Fruit fly (Drosophila melanogaster) whole organism, embryonic: ENCODE measurements around the gene CG14853.

Source experiments
- CG10209 ChIP-seq: fragments of 200-800 bp; sonication (Bioruptor generic); optimal IDR thresholded peaks from 3 replicates; lab custom pipeline; 2017; ENCODE audit warnings: missing biosample characterization, mild to moderate bottlenecking, missing genetic modification characterization, missing genetic modification reagents
- CG10267 ChIP-seq: fragments of 200-800 bp; sonication (Bioruptor generic); optimal IDR thresholded peaks from 2 replicates; lab custom pipeline; 2018; ENCODE audit warnings: missing biosample characterization, mild to moderate bottlenecking, missing genetic modification characterization, moderate library complexity
- CG10979 ChIP-seq: fragments of 200-800 bp; sonication (Bioruptor generic); optimal IDR thresholded peaks from 2 replicates; lab custom pipeline; 2018; ENCODE audit warnings: missing biosample characterization, mild to moderate bottlenecking, missing genetic modification characterization, moderate library complexity
- CG12104 ChIP-seq: fragments of 200-800 bp; sonication (Bioruptor generic); optimal IDR thresholded peaks from 3 replicates; lab custom pipeline; 2016; ENCODE audit warnings: missing biosample characterization, missing genetic modification characterization
- CG12391 ChIP-seq: fragments of 200-800 bp; sonication (Bioruptor generic); optimal IDR thresholded peaks from 3 replicates; lab custom pipeline; 2018; ENCODE audit warnings: missing biosample characterization, mild to moderate bottlenecking, missing genetic modification characterization, moderate library complexity
- CG14710 ChIP-seq: fragments of 200-800 bp; sonication (Bioruptor generic); optimal IDR thresholded peaks from 3 replicates; lab custom pipeline; 2019; ENCODE audit warnings: missing biosample characterization, mild to moderate bottlenecking, missing genetic modification characterization, moderate library complexity
- CG15011 ChIP-seq: fragments of 200-800 bp; sonication (Bioruptor generic); optimal IDR thresholded peaks from 3 replicates; lab custom pipeline; 2018; ENCODE audit warnings: missing biosample characterization, mild to moderate bottlenecking, missing genetic modification characterization
- CG15073 ChIP-seq: fragments of 200-800 bp; sonication (Bioruptor generic); optimal IDR thresholded peaks from 2 replicates; lab custom pipeline; 2016; ENCODE audit warnings: missing biosample characterization, missing genetic modification characterization
- CG15696 ChIP-seq: fragments of 200-800 bp; sonication (Bioruptor generic); optimal IDR thresholded peaks from 2 replicates; lab custom pipeline; 2019; ENCODE audit warnings: missing biosample characterization, mild to moderate bottlenecking, missing genetic modification characterization, moderate library complexity
- CG1603 ChIP-seq: fragments of 200-800 bp; sonication (Bioruptor generic); optimal IDR thresholded peaks from 2 replicates; lab custom pipeline; 2019; ENCODE audit warnings: missing biosample characterization, mild to moderate bottlenecking, missing genetic modification characterization, moderate library complexity
- CG16815 ChIP-seq: fragments of 200-800 bp; sonication (Bioruptor generic); optimal IDR thresholded peaks from 3 replicates; lab custom pipeline; 2017; ENCODE audit warnings: missing biosample characterization, mild to moderate bottlenecking, missing genetic modification characterization
- CG17328 ChIP-seq: fragments of 200-800 bp; sonication (Bioruptor generic); IDR thresholded peaks from 2 replicates; pipeline ENCODE4 v1.3.6; 2022; ENCODE audit warnings: missing biosample characterization, missing genetic modification characterization
- CG17829 ChIP-seq: fragments of 200-800 bp; optimal IDR thresholded peaks from 2 replicates; lab custom pipeline; 2019; ENCODE audit warnings: missing biosample characterization, mild to moderate bottlenecking, missing genetic modification characterization, moderate library complexity
- CG2199 ChIP-seq: fragments of 200-800 bp; sonication (Bioruptor generic); IDR thresholded peaks from 3 replicates; pipeline ENCODE4 v1.3.6; 2022; ENCODE audit warnings: missing biosample characterization, missing genetic modification characterization
- CG2712 ChIP-seq: fragments of 200-800 bp; optimal IDR thresholded peaks from 3 replicates; lab custom pipeline; 2019; ENCODE audit warnings: missing biosample characterization, mild to moderate bottlenecking, missing genetic modification characterization, moderate library complexity
- CG2875 ChIP-seq: fragments of 200-800 bp; sonication (Bioruptor generic); optimal IDR thresholded peaks from 2 replicates; lab custom pipeline; 2017; ENCODE audit warnings: missing biosample characterization, mild to moderate bottlenecking, missing genetic modification characterization, missing genetic modification reagents
- CG3163 ChIP-seq: fragments of 200-800 bp; sonication (Bioruptor generic); optimal IDR thresholded peaks from 3 replicates; lab custom pipeline; 2016; ENCODE audit warnings: missing biosample characterization, missing genetic modification characterization
- CG32532 ChIP-seq: fragments of 200-800 bp; sonication (Bioruptor generic); IDR thresholded peaks from 2 replicates; pipeline ENCODE4 v1.3.6; 2022; ENCODE audit warnings: missing biosample characterization, missing genetic modification characterization
- CG4404 ChIP-seq: fragments of 200-800 bp; sonication (Bioruptor generic); IDR thresholded peaks from 2 replicates; pipeline ENCODE4 v1.3.6; 2022; ENCODE audit warnings: missing biosample characterization, missing genetic modification characterization
- CG6689 ChIP-seq: fragments of 200-800 bp; sonication (Bioruptor generic); IDR thresholded peaks from 2 replicates; pipeline ENCODE4 v1.3.6; 2022; ENCODE audit warnings: missing biosample characterization, missing genetic modification characterization
- CG8765 ChIP-seq: fragments of 200-800 bp; sonication (Bioruptor generic); IDR thresholded peaks from 2 replicates; pipeline ENCODE4 v1.3.6; 2022; ENCODE audit warnings: missing biosample characterization, missing genetic modification characterization
- CG8924 ChIP-seq: fragments of 200-800 bp; optimal IDR thresholded peaks from 3 replicates; lab custom pipeline; 2019; ENCODE audit warnings: missing biosample characterization, mild to moderate bottlenecking, missing genetic modification characterization, moderate library complexity
- Chrac-16 ChIP-seq: fragments of 200-800 bp; sonication (Bioruptor generic); optimal IDR thresholded peaks from 3 replicates; lab custom pipeline; 2016; ENCODE audit warnings: missing biosample characterization, missing genetic modification characterization
- D19A ChIP-seq: fragments of 200-800 bp; optimal IDR thresholded peaks from 3 replicates; lab custom pipeline; 2019; ENCODE audit warnings: missing biosample characterization, mild to moderate bottlenecking, missing genetic modification characterization, moderate library complexity
- Dref ChIP-seq: fragments of 200-800 bp; sonication (Bioruptor generic); IDR thresholded peaks from 2 replicates; pipeline ENCODE4 v1.3.6; 2022; ENCODE audit warnings: missing biosample characterization, missing genetic modification characterization
- Ets65A ChIP-seq: fragments of 200-800 bp; sonication (Bioruptor generic); peaks from one replicate; lab custom pipeline; 2016; ENCODE audit warnings: missing biosample characterization, missing genetic modification characterization
- MESR4 ChIP-seq: fragments of 200-800 bp; sonication (Bioruptor generic); optimal IDR thresholded peaks from 2 replicates; lab custom pipeline; 2018; ENCODE audit warnings: missing biosample characterization, mild to moderate bottlenecking, missing genetic modification characterization, moderate library complexity
- Med ChIP-seq: fragments of 200-800 bp; sonication (Bioruptor generic); peaks from one replicate; lab custom pipeline; 2016; ENCODE audit warnings: missing biosample characterization, missing genetic modification characterization, mild to moderate bottlenecking, inconsistent platforms, moderate library complexity
- Xbp1 ChIP-seq: fragments of 200-800 bp; sonication (Bioruptor generic); optimal IDR thresholded peaks from 3 replicates; lab custom pipeline; 2016; ENCODE audit warnings: missing biosample characterization, mild to moderate bottlenecking, missing genetic modification characterization
- ara ChIP-seq: fragments of 200-800 bp; sonication (Bioruptor generic); IDR thresholded peaks from 2 replicates; pipeline ENCODE4 v1.3.6; 2022; ENCODE audit warnings: missing biosample characterization, missing genetic modification characterization
- cad ChIP-seq: fragments of >200 bp; optimal IDR thresholded peaks from 2 replicates; lab custom pipeline; 2017; ENCODE audit warnings: missing biosample characterization, missing genetic modification characterization
- cato ChIP-seq: fragments of 200-800 bp; sonication (Bioruptor generic); optimal IDR thresholded peaks from 2 replicates; lab custom pipeline; 2016; ENCODE audit warnings: missing biosample characterization, missing genetic modification characterization, borderline replicate concordance
- chif ChIP-seq, 2 experiments: fragments of 200-800 bp; sonication (Bioruptor generic); optimal IDR thresholded peaks; 3 replicates each; lab custom pipeline; 2016; ENCODE audit warnings: missing biosample characterization in 2 of 2, missing genetic modification characterization in 2 of 2
- chn ChIP-seq: fragments of 200-800 bp; sonication (Bioruptor generic); optimal IDR thresholded peaks from 2 replicates; lab custom pipeline; 2016; ENCODE audit warnings: missing biosample characterization, missing genetic modification characterization
- ci ChIP-seq: fragments of 200-800 bp; sonication (Bioruptor generic); IDR thresholded peaks from 3 replicates; pipeline ENCODE4 v1.3.6; 2022; ENCODE audit warnings: missing biosample characterization, missing genetic modification characterization
- crol ChIP-seq: fragments of 200-800 bp; sonication (Bioruptor generic); IDR thresholded peaks from 2 replicates; pipeline ENCODE4 v1.3.6; 2022; ENCODE audit warnings: missing biosample characterization, missing genetic modification characterization
- dmrt11E ChIP-seq: fragments of 200-800 bp; sonication (Bioruptor generic); optimal IDR thresholded peaks from 3 replicates; lab custom pipeline; 2018; ENCODE audit warnings: missing biosample characterization, mild to moderate bottlenecking, missing genetic modification characterization, moderate library complexity
- fd102C ChIP-seq: fragments of 200-800 bp; sonication (Bioruptor generic); optimal IDR thresholded peaks from 2 replicates; lab custom pipeline; 2018; ENCODE audit warnings: missing biosample characterization, mild to moderate bottlenecking, missing genetic modification characterization, moderate library complexity
- gt ChIP-seq: fragments of 200-800 bp; sonication (Bioruptor generic); IDR thresholded peaks from 2 replicates; pipeline ENCODE4 v1.3.6; 2022; ENCODE audit warnings: missing biosample characterization, missing genetic modification characterization
- lola ChIP-seq, 3 experiments: fragments of >200 bp in 2 of 3; fragments of 200-800 bp in 1 of 3; sonication (Bioruptor generic) in 1 of 3; optimal IDR thresholded peaks; 2 replicates each; lab custom pipeline; 2017 to 2019; ENCODE audit warnings: missing biosample characterization in 3 of 3, missing genetic modification characterization in 3 of 3, mild to moderate bottlenecking in 1 of 3, moderate library complexity in 1 of 3
- otp ChIP-seq: fragments of 200-800 bp; sonication (Bioruptor generic); IDR thresholded peaks from 3 replicates; pipeline ENCODE4, ENCODE4 v1.3.6; 2022; ENCODE audit warnings: missing biosample characterization, missing genetic modification characterization
- phol ChIP-seq: fragments of 200-800 bp; sonication (Bioruptor generic); optimal IDR thresholded peaks from 3 replicates; lab custom pipeline; 2018; ENCODE audit warnings: missing biosample characterization, mild to moderate bottlenecking, missing genetic modification characterization, moderate library complexity
- prd ChIP-seq, 3 experiments: fragments of >200 bp in 2 of 3; fragments of 200-800 bp in 1 of 3; sonication (Bioruptor generic) in 1 of 3; optimal IDR thresholded peaks in 2 of 3; IDR thresholded peaks in 1 of 3; 2 replicates in 2 of 3; 3 replicates in 1 of 3; pipeline versions ENCODE4 v1.3.6 to Lab custom; 2017 to 2022; ENCODE audit warnings: missing biosample characterization in 1 of 3, missing genetic modification characterization in 1 of 3
- row ChIP-seq: fragments of 200-800 bp; sonication (Bioruptor generic); IDR thresholded peaks from 3 replicates; pipeline ENCODE4 v1.3.6; 2022; ENCODE audit warnings: missing biosample characterization, missing genetic modification characterization
- tin ChIP-seq: fragments of 200-800 bp; sonication (Bioruptor generic); optimal IDR thresholded peaks from 3 replicates; lab custom pipeline; 2016; ENCODE audit warnings: missing biosample characterization, missing genetic modification characterization
- twi ChIP-seq: fragments of 200-800 bp; optimal IDR thresholded peaks from 2 replicates; lab custom pipeline; 2019; ENCODE audit warnings: missing biosample characterization, mild to moderate bottlenecking, missing genetic modification characterization, moderate library complexity
- zen ChIP-seq: fragments of 200-800 bp; sonication (Bioruptor generic); optimal IDR thresholded peaks from 3 replicates; lab custom pipeline; 2018; ENCODE audit warnings: missing biosample characterization, mild to moderate bottlenecking, missing genetic modification characterization, moderate library complexity
- zf30C ChIP-seq: fragments of 200-800 bp; sonication (Bioruptor generic); optimal IDR thresholded peaks from 3 replicates; lab custom pipeline; 2018; ENCODE audit warnings: missing biosample characterization, mild to moderate bottlenecking, missing genetic modification characterization
- zfh1 ChIP-seq: fragments of 200-800 bp; sonication (Bioruptor generic); IDR thresholded peaks from 3 replicates; pipeline ENCODE4 v1.3.6; 2022; ENCODE audit warnings: missing biosample characterization, missing genetic modification characterization

CG14853 gene

dm6 chr3R:14589483-14589882 is 20.0 kb upstream of the CG14853 start (continued):
- TF ChIP-seq CG14710 (tag; lab: Kevin White, UChicago) (peak; percentile 33), CG10979 (peak; percentile 61), gt (GFP tag; lab: Robert Waterston, UW) (0 out of 2 replicates have a peak, but pooled peaks have one; percentile 20), CG2712 (tag; lab: Kevin White, UChicago) (peak; percentile 62), zfh1 (peak; percentile 56; the same call in 2 of the 3 replicates), CG4404 (GFP tag; lab: Robert Waterston, UW) (peak; percentile 56), CG8765 (GFP tag; lab: Robert Waterston, UW) (peak; percentile 40; the same call in 1 of the 2 replicates), CG17328 (GFP tag; lab: Robert Waterston, UW) (0 out of 2 replicates have a peak, but pooled peaks have one; percentile 45), zen (tag; lab: Kevin White, UChicago) (peak; percentile 31), twi (peak; percentile 90), CG2199 (GFP tag; lab: Robert Waterston, UW) (0 out of 3 replicates have a peak, but pooled peaks have one; percentile 7), chn (peak; percentile 0), CG12391 (tag; lab: Kevin White, UChicago) (peak; percentile 40), lola (GFP tag; optimal IDR thresholded peaks at IDR 0.05; lab: Kevin White, UChicago) (peak in 1 of 3 experiments; percentile 39), CG8924 (tag; lab: Kevin White, UChicago) (peak; percentile 48), CG10209 (GFP tag; lab: Kevin White, UChicago) (peak; percentile 12), MESR4 (GFP tag; lab: Kevin White, UChicago) (no peak), CG32532 (GFP tag; lab: Robert Waterston, UW) (no peak), Dref (GFP tag; lab: Robert Waterston, UW) (no peak), CG12104 (no peak), CG6689 (0 out of 2 replicates have a peak, but pooled peaks have one; percentile 25), CG16815 (peak; percentile 22), ci (GFP tag; lab: Robert Waterston, UW) (peak; percentile 27; the same call in 1 of the 3 replicates), chif (GFP tag; optimal IDR thresholded peaks at IDR 0.05; lab: Kevin White, UChicago) (peak; percentile 20 to 25), CG3163 (no peak), row (GFP tag; lab: Robert Waterston, UW) (peak; percentile 55), crol (GFP tag; lab: Robert Waterston, UW) (peak; percentile 23; the same call in 1 of the 2 replicates), CG2875 (GFP tag; lab: Kevin White, UChicago) (no peak), cato (GFP tag; lab: Kevin White, UChicago) (no peak), fd102C (GFP tag; lab: Kevin White, UChicago) (peak; percentile 19), cad (GFP tag; lab: Kevin White, UChicago) (peak; percentile 21), dmrt11E (tag; lab: Kevin White, UChicago) (peak; percentile 74), Ets65A (GFP tag; lab: Kevin White, UChicago) (peak; percentile 89), phol (tag; lab: Kevin White, UChicago) (peak; percentile 27), zf30C (GFP tag; lab: Kevin White, UChicago) (peak; percentile 94), D19A (tag; lab: Kevin White, UChicago) (peak; percentile 3), prd (optimal IDR thresholded peaks at IDR 0.05; lab: Kevin White, UChicago) (no peak), prd (GFP tag; IDR thresholded peaks at IDR 0.05; lab: Robert Waterston, UW) (peak; percentile 69; the same call in 2 of the 3 replicates), tin (GFP tag; lab: Kevin White, UChicago) (peak; percentile 6), CG15073 (GFP tag; lab: Kevin White, UChicago) (no peak), CG15696 (peak; percentile 75), CG1603 (tag; lab: Kevin White, UChicago) (peak; percentile 51), CG10267 (tag; lab: Kevin White, UChicago) (peak; percentile 17), ara (GFP tag; lab: Robert Waterston, UW) (0 out of 2 replicates have a peak, but pooled peaks have one; percentile 28), CG17829 (tag; lab: Kevin White, UChicago) (peak; percentile 39), Chrac-16 (GFP tag; lab: Kevin White, UChicago) (peak; percentile 39), Med (GFP tag; lab: Kevin White, UChicago) (peak; percentile 60), Xbp1 (GFP tag; lab: Kevin White, UChicago) (peak; percentile 4), otp (GFP tag; lab: Robert Waterston, UW) (no peak), CG15011 (GFP tag; lab: Kevin White, UChicago) (no peak)
